Worm (Caenorhabditis elegans): ENCODE results near the gene fbxb-19.

fbxb-19 gene

ce11 chrII:1712938-1713337, 24.0 kb upstream of the fbxb-19 start, which contains the start of gene btb-7:
TSS of gene btb-7 (plus strand) at chrII:1713238.
- TF ChIP-seq R02D3.7 (tag; optimal IDR thresholded peaks at IDR 0.05) (no peak), egl-27 (tag; optimal IDR thresholded peaks at IDR 0.05) (no peak), ceh-16 (tag; optimal IDR thresholded peaks at IDR 0.05) (no peak), unc-62 (GFP tag; optimal IDR thresholded peaks at IDR 0.05) (no peak), unc-39 (tag; optimal IDR thresholded peaks at IDR 0.05) (no peak), zag-1 (tag; optimal IDR thresholded peaks at IDR 0.05) (no peak), pha-4 (tag; optimal IDR thresholded peaks at IDR 0.05) (no peak), nhr-23 (tag; optimal IDR thresholded peaks at IDR 0.05) (no peak), pqm-1 (tag; optimal IDR thresholded peaks at IDR 0.05) (no peak), nhr-28 (tag; optimal IDR thresholded peaks at IDR 0.05) (no peak), nhr-77 (tag; optimal IDR thresholded peaks at IDR 0.05) (no peak), mml-1 (tag; optimal IDR thresholded peaks at IDR 0.05) (no peak), nhr-67 (tag; optimal IDR thresholded peaks at IDR 0.05) (no peak)

- TF ChIP-seq aly-2 (tag; optimal IDR thresholded peaks at IDR 0.05) (no peak), nhr-76 (tag; optimal IDR thresholded peaks at IDR 0.05) (no peak), nhr-25 (tag; optimal IDR thresholded peaks at IDR 0.05) (no peak), unc-39 (tag; optimal IDR thresholded peaks at IDR 0.05) (no peak), ZK546.5 (tag; optimal IDR thresholded peaks at IDR 0.05) (no peak), mml-1 (tag; optimal IDR thresholded peaks at IDR 0.05) (no peak), lsy-12 (tag; optimal IDR thresholded peaks at IDR 0.05) (no peak), ztf-4 (tag; optimal IDR thresholded peaks at IDR 0.05) (no peak), skn-1 (tag; optimal IDR thresholded peaks at IDR 0.05) (no peak), nhr-43 (tag; optimal IDR thresholded peaks at IDR 0.05; ENCODE audit: poor library complexity, severe bottlenecking) (no peak)
Observed at ce11 chrII:1709959-1710358, 21.0 kb upstream of the fbxb-19 start, which contains the start of gene fbxa-184. TSS of gene fbxa-184 (plus strand) at chrII:1710259.

ce11 chrII:1706385-1706784, 17.4 kb upstream of the fbxb-19 start, which contains the start of gene sdz-18:
TSS of gene sdz-18 (minus strand) at chrII:1706485.
- TF ChIP-seq lin-39 (tag; optimal IDR thresholded peaks at IDR 0.05): no peak
- no peak for TF ChIP-seq fkh-2 (tag; optimal IDR thresholded peaks at IDR 0.05)
- TF ChIP-seq ZK546.5 (tag; optimal IDR thresholded peaks at IDR 0.05): no peak
- no peak for TF ChIP-seq jun-1 (tag; optimal IDR thresholded peaks at IDR 0.05)
- no peak for TF ChIP-seq zag-1 (tag; optimal IDR thresholded peaks at IDR 0.05)
- TF ChIP-seq nhr-43 (tag; optimal IDR thresholded peaks at IDR 0.05; ENCODE audit: poor library complexity, severe bottlenecking): no peak
- no peak for TF ChIP-seq nhr-11 (tag; optimal IDR thresholded peaks at IDR 0.05)
- no peak for TF ChIP-seq aly-2 (tag; optimal IDR thresholded peaks at IDR 0.05)
- no peak for TF ChIP-seq fos-1 (tag; optimal IDR thresholded peaks at IDR 0.05)
- TF ChIP-seq nhr-237 (tag; optimal IDR thresholded peaks at IDR 0.05): no peak
- TF ChIP-seq ama-1 (optimal IDR thresholded peaks at IDR 0.05): no peak

- TF ChIP-seq fkh-2 (tag; optimal IDR thresholded peaks at IDR 0.05) (no peak), lsy-12 (tag; optimal IDR thresholded peaks at IDR 0.05) (no peak), aly-2 (tag; optimal IDR thresholded peaks at IDR 0.05) (no peak), ceh-9 (tag; optimal IDR thresholded peaks at IDR 0.05) (no peak), nhr-25 (tag; optimal IDR thresholded peaks at IDR 0.05) (no peak), sea-2 (GFP tag; optimal IDR thresholded peaks at IDR 0.05) (no peak), ZK546.5 (tag; optimal IDR thresholded peaks at IDR 0.05) (no peak), fkh-10 (GFP tag; optimal IDR thresholded peaks at IDR 0.05) (no peak), hmg-11 (tag; optimal IDR thresholded peaks at IDR 0.05) (no peak), ceh-28 (tag; optimal IDR thresholded peaks at IDR 0.05) (no peak)
Observed at ce11 chrII:1703363-1703762, 14.4 kb upstream of the fbxb-19 start, which contains the start of gene fbxb-47. TSS of gene fbxb-47 (minus strand) at chrII:1703463.

DNA sequence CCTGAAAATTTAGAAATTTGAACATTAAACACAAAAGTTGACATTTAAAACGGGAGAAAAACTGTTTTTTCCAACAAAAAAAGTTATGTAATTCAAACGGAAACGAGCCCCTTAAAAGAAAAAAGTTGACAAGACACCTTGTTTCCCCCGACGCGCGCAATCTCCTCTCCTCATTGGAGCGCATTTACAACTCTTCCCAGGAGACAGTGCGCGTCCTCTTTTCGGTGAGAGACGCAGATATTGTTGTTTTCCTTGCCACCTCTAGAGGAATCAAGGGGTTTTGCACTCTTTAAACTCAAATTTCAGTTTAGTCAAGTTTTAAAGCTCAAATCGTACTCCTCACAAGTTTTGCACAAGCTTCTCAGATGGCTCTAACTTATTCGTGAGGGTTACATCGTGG, 6.9 kb upstream of the fbxb-19 start, which contains the start of gene F58E1.13:
TSS of gene F58E1.13 (minus strand) at position 12 of the 400 bp plus-strand sequence.
- TF ChIP-seq jun-1 (tag; optimal IDR thresholded peaks at IDR 0.05) (no peak), pqm-1 (tag; optimal IDR thresholded peaks at IDR 0.05) (no peak), hmg-11 (tag; optimal IDR thresholded peaks at IDR 0.05) (no peak), skn-1 (tag; optimal IDR thresholded peaks at IDR 0.05) (no peak), unc-39 (tag; optimal IDR thresholded peaks at IDR 0.05) (no peak), fos-1 (tag; optimal IDR thresholded peaks at IDR 0.05) (no peak), egl-5 (tag; optimal IDR thresholded peaks at IDR 0.05) (no peak), nfya-1 (tag; optimal IDR thresholded peaks at IDR 0.05; ENCODE audit: insufficient read depth) (no peak), ceh-9 (tag; optimal IDR thresholded peaks at IDR 0.05) (no peak), tbx-2 (tag; optimal IDR thresholded peaks at IDR 0.05) (no peak), nhr-11 (tag; optimal IDR thresholded peaks at IDR 0.05) (no peak), sea-2 (GFP tag; optimal IDR thresholded peaks at IDR 0.05) (no peak), eor-1 (tag; optimal IDR thresholded peaks at IDR 0.05) (no peak), fkh-2 (tag; optimal IDR thresholded peaks at IDR 0.05) (no peak)
